Worm (Caenorhabditis elegans): ENCODE measurements around the gene dhs-18.
A peak's percentile ranks its signal among the peaks of the same experiment; 100 is the strongest.

dhs-18 gene

DNA sequence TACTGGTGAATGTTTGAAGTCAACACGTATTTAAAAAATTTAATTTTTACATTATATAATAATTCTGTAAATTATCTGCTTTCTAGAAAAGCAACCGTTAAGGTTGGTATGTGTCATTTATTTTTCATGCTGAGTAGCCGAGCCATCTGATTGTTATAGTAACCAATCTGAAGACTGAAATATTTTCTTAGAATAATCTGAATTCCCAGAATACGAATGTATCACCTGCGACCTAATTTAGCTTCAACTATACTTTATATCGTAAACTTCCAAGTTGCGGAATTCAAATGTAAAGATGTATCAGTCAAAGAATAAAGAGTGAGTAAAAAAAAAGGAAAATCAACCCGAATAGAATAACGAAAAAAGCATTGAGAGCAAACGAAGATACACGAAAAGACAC lies 13.4 kb downstream of the dhs-18 start:
- TF ChIP-seq aha-1 (tag) = peak; percentile 72
- no peak for TF ChIP-seq ZK546.5 (tag; optimal IDR thresholded peaks at IDR 0.05)
- TF ChIP-seq fkh-10 (GFP tag; optimal IDR thresholded peaks at IDR 0.05) = peak; percentile 11
- TF ChIP-seq duxl-1 (tag; optimal IDR thresholded peaks at IDR 0.05; ENCODE audit: poor library complexity) = no peak
- TF ChIP-seq Y5F2A.4 (GFP tag; optimal IDR thresholded peaks at IDR 0.05) = no peak

- TF ChIP-seq unc-62 (GFP tag; optimal IDR thresholded peaks at IDR 0.05 in 1 of 2) (peak in 1 of 2 experiments; percentile 93), unc-62 (tag; optimal IDR thresholded peaks at IDR 0.05) (no peak), ceh-28 (tag; optimal IDR thresholded peaks at IDR 0.05) (no peak), dmd-6 (GFP tag; IDR thresholded peaks at IDR 0.05) (no peak), nhr-76 (tag; optimal IDR thresholded peaks at IDR 0.05) (no peak)
These were observed 16.0 kb downstream of the dhs-18 start for ce11 chrV:11030675-11031074.

DNA sequence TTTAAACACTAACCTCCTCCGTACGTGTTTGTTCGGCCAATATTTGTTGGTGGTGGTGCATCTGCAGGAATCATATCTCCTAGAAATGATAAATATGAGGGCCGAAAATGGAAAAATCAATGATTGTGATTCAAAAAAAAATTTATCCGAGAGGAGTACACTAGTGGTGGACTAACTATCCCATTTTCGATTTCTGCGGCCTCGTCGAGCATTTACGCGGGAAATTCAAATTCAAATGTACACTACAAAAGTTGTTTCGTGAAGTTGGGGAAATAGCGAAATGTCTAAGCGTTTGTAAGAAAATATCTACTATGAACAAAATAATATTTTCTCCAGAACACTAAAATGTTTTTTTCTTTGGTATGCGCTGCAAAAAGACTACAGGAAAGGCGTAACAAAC lies 17.3 kb downstream of the dhs-18 start:
- peak in 1 of 2 experiments; percentile 82 for TF ChIP-seq hif-1 (tag; optimal IDR thresholded peaks at IDR 0.05)
- TF ChIP-seq madf-9 (GFP tag; conservative IDR thresholded peaks at IDR 0.05) = 0 out of 2 replicates have a peak, but pooled peaks have one; percentile 17
- TF ChIP-seq T20F7.1 (GFP tag; optimal IDR thresholded peaks at IDR 0.05) = peak; percentile 42
- peak; percentile 39 for TF ChIP-seq rbr-2 (tag; optimal IDR thresholded peaks at IDR 0.05)
- peak; percentile 68 for TF ChIP-seq duxl-1 (tag; optimal IDR thresholded peaks at IDR 0.05; ENCODE audit: poor library complexity)
- no peak for TF ChIP-seq lin-15B (tag; optimal IDR thresholded peaks at IDR 0.05)
- peak; percentile 24 for TF ChIP-seq mep-1 (tag; optimal IDR thresholded peaks at IDR 0.05)
- peak; percentile 41 for TF ChIP-seq spr-1 (tag; optimal IDR thresholded peaks at IDR 0.05)
- peak; percentile 69 for TF ChIP-seq dmd-9 (GFP tag; IDR thresholded peaks at IDR 0.05)
- TF ChIP-seq zfp-3 (GFP tag; conservative IDR thresholded peaks at IDR 0.05) = 0 out of 2 replicates have a peak, but pooled peaks have one; percentile 49
- no peak for TF ChIP-seq zip-2 (tag; optimal IDR thresholded peaks at IDR 0.05)
- peak; percentile 27 for TF ChIP-seq F49E8.2 (tag; optimal IDR thresholded peaks at IDR 0.05; ENCODE audit: borderline replicate concordance)
- no peak for TF ChIP-seq ceh-82 (tag; optimal IDR thresholded peaks at IDR 0.05)
- no peak for TF ChIP-seq Y48G9A.11 (GFP tag; IDR thresholded peaks at IDR 0.05)
- peak; percentile 46 for TF ChIP-seq nhr-6 (tag; optimal IDR thresholded peaks at IDR 0.05)
- no peak for TF ChIP-seq arid-1 (GFP tag; conservative IDR thresholded peaks at IDR 0.05)
- peak; percentile 69 for TF ChIP-seq lin-38 (GFP tag; IDR thresholded peaks at IDR 0.05)
- TF ChIP-seq mxl-3 (GFP tag; optimal IDR thresholded peaks at IDR 0.05) = peak; percentile 6
- TF ChIP-seq ZK337.2 (GFP tag; IDR thresholded peaks at IDR 0.05) = 0 out of 2 replicates have a peak, but pooled peaks have one; percentile 53
- peak; percentile 33 for TF ChIP-seq nhr-28 (tag; optimal IDR thresholded peaks at IDR 0.05)
- no peak for TF ChIP-seq fos-1 (tag; optimal IDR thresholded peaks at IDR 0.05)
- TF ChIP-seq nhr-11 (tag; optimal IDR thresholded peaks at IDR 0.05) = no peak
- peak; percentile 95 for TF ChIP-seq dpl-1 (GFP tag; optimal IDR thresholded peaks at IDR 0.05)
- peak; percentile 42 for TF ChIP-seq dve-1 (tag; optimal IDR thresholded peaks at IDR 0.05; ENCODE audit: insufficient read depth)
- peak; percentile 14 for TF ChIP-seq hlh-30 (tag; optimal IDR thresholded peaks at IDR 0.05; ENCODE audit: insufficient read depth)
- peak in 1 of 2 experiments; percentile 70 for TF ChIP-seq lsy-2 (tag; optimal IDR thresholded peaks at IDR 0.05)
- TF ChIP-seq hlh-11 (tag; optimal IDR thresholded peaks at IDR 0.05) = peak; percentile 2
- peak; percentile 88 for TF ChIP-seq unc-130 (GFP tag; optimal IDR thresholded peaks at IDR 0.05)
- TF ChIP-seq php-3 (GFP tag; IDR thresholded peaks at IDR 0.05) = no peak
- TF ChIP-seq ceh-32 (tag; optimal IDR thresholded peaks at IDR 0.05; ENCODE audit: poor library complexity) = no peak
- TF ChIP-seq daf-16 (GFP tag; optimal IDR thresholded peaks at IDR 0.05) = no peak
- peak; percentile 29 for TF ChIP-seq daf-16 (tag; optimal IDR thresholded peaks at IDR 0.05)
- TF ChIP-seq zfp-2 (tag; optimal IDR thresholded peaks at IDR 0.05) = no peak
- TF ChIP-seq mes-2 (tag; optimal IDR thresholded peaks at IDR 0.05; ENCODE audit: poor library complexity, severe bottlenecking) = peak; percentile 97
